Worm (Caenorhabditis elegans): ENCODE data around the gene srh-291.

DNA sequence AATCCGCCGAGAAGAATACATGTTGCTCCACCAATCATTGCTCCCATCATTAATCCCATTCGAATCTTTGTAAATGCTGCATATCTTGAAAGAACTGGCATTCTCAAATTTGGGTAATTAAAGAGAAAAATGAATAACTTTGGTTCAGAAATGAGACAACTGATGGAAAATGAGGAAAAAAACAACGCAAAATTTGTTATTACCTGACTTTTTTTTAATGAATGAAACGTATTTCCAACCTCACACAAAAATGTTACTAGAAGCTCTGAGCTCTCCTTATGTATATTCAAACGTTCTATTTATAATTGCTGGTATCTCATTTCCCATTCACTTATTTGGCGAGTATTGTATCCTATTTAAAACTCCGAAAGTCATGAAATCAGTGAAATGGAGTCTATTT, 2.9 kb upstream of the srh-291 start, which contains the start of the genes Y94A7B.11 and srh-292:
- no peak for TF ChIP-seq klf-2 (GFP tag; conservative IDR thresholded peaks at IDR 0.05)
- no peak for TF ChIP-seq flt-1 (GFP tag; IDR thresholded peaks at IDR 0.05)
- no peak for TF ChIP-seq cog-1 (tag; optimal IDR thresholded peaks at IDR 0.05)
- TF ChIP-seq ref-1 (GFP tag; conservative IDR thresholded peaks at IDR 0.05), result no peak
